Fruit fly (Drosophila melanogaster) whole organism, embryonic: ENCODE results near the gene Slob.

Source experiments
- Adf1 ChIP-seq: fragments of 200-800 bp; sonication (Bioruptor generic); IDR thresholded peaks from 2 replicates; pipeline ENCODE4 v1.3.6; 2022; ENCODE audit warnings: missing biosample characterization, missing genetic modification characterization
- B-H2 ChIP-seq: fragments of 200-800 bp; sonication (Bioruptor generic); optimal IDR thresholded peaks from 2 replicates; lab custom pipeline; 2018; ENCODE audit warnings: missing biosample characterization, mild to moderate bottlenecking, missing genetic modification characterization
- Bdp1 ChIP-seq: fragments of 200-800 bp; sonication (Bioruptor generic); optimal IDR thresholded peaks from 3 replicates; lab custom pipeline; 2016; ENCODE audit warnings: missing biosample characterization, missing genetic modification characterization
- Bgb ChIP-seq: fragments of 200-800 bp; sonication (Bioruptor generic); IDR thresholded peaks from 2 replicates; pipeline ENCODE4 v1.3.6; 2022; ENCODE audit warnings: missing biosample characterization, missing genetic modification characterization; ENCODE audit not compliant: partially characterized antibody
- CG10147 ChIP-seq: fragments of 200-800 bp; sonication (Bioruptor generic); optimal IDR thresholded peaks from 2 replicates; lab custom pipeline; 2019; ENCODE audit warnings: missing biosample characterization, mild to moderate bottlenecking, missing genetic modification characterization, moderate library complexity
- CG10267 ChIP-seq: fragments of 200-800 bp; sonication (Bioruptor generic); optimal IDR thresholded peaks from 2 replicates; lab custom pipeline; 2018; ENCODE audit warnings: missing biosample characterization, mild to moderate bottlenecking, missing genetic modification characterization, moderate library complexity
- CG11247 ChIP-seq: fragments of 200-800 bp; sonication (Bioruptor generic); IDR thresholded peaks from 2 replicates; pipeline ENCODE4 v1.3.6; 2022; ENCODE audit warnings: missing biosample characterization, missing genetic modification characterization
- CG11695 ChIP-seq: fragments of 200-800 bp; sonication (Bioruptor generic); IDR thresholded peaks from 3 replicates; pipeline ENCODE4 v1.3.6; 2022; ENCODE audit warnings: missing biosample characterization, missing genetic modification characterization
- CG12659 ChIP-seq: fragments of 200-800 bp; sonication (Bioruptor generic); optimal IDR thresholded peaks from 3 replicates; lab custom pipeline; 2017; ENCODE audit warnings: mild to moderate bottlenecking, missing biosample characterization, missing genetic modification reagents, missing genetic modification characterization
- CG14667 ChIP-seq: fragments of 200-800 bp; sonication (Bioruptor generic); IDR thresholded peaks from 2 replicates; pipeline ENCODE4 v1.3.6; 2022; ENCODE audit warnings: missing biosample characterization, missing genetic modification characterization
- CG1832 ChIP-seq: fragments of 200-800 bp; sonication (Bioruptor generic); optimal IDR thresholded peaks from 2 replicates; lab custom pipeline; 2017; ENCODE audit warnings: missing biosample characterization, mild to moderate bottlenecking, missing genetic modification characterization, inconsistent platforms
- CG18619 ChIP-seq: fragments of 200-800 bp; sonication (Bioruptor generic); optimal IDR thresholded peaks from 3 replicates; lab custom pipeline; 2017; ENCODE audit warnings: missing biosample characterization, mild to moderate bottlenecking, missing genetic modification characterization
- CG31365 ChIP-seq: fragments of 200-800 bp; sonication (Bioruptor generic); optimal IDR thresholded peaks from 2 replicates; lab custom pipeline; 2018; ENCODE audit warnings: missing biosample characterization, mild to moderate bottlenecking, missing genetic modification characterization
- CG3163 ChIP-seq: fragments of 200-800 bp; sonication (Bioruptor generic); optimal IDR thresholded peaks from 3 replicates; lab custom pipeline; 2016; ENCODE audit warnings: missing biosample characterization, missing genetic modification characterization
- CG3838 ChIP-seq: fragments of 200-800 bp; sonication (Bioruptor generic); optimal IDR thresholded peaks from 3 replicates; lab custom pipeline; 2016; ENCODE audit warnings: missing biosample characterization, missing genetic modification characterization
- CG4730 ChIP-seq: fragments of 200-800 bp; sonication (Bioruptor generic); IDR thresholded peaks from 2 replicates; pipeline ENCODE4 v1.3.6; 2022; ENCODE audit warnings: missing biosample characterization, missing genetic modification characterization
- CG6175 ChIP-seq: fragments of 200-800 bp; sonication (Bioruptor generic); IDR thresholded peaks from 3 replicates; pipeline ENCODE4 v1.3.6; 2022; ENCODE audit warnings: missing biosample characterization, missing genetic modification characterization
- CG7928 ChIP-seq: fragments of 200-800 bp; sonication (Bioruptor generic); optimal IDR thresholded peaks from 2 replicates; lab custom pipeline; 2017; ENCODE audit warnings: missing biosample characterization, mild to moderate bottlenecking, missing genetic modification characterization
- CG9932 ChIP-seq: fragments of 200-800 bp; sonication (Bioruptor generic); IDR thresholded peaks from 2 replicates; pipeline ENCODE4 v1.3.6; 2022; ENCODE audit warnings: missing biosample characterization, missing genetic modification characterization
- HLH4C ChIP-seq: fragments of 200-800 bp; sonication (Bioruptor generic); IDR thresholded peaks from 3 replicates; pipeline ENCODE4 v1.3.6; 2022; ENCODE audit warnings: missing biosample characterization, missing genetic modification characterization; ENCODE audit not compliant: partially characterized antibody
- HLH54F ChIP-seq: fragments of 200-800 bp; sonication (Bioruptor generic); optimal IDR thresholded peaks from 3 replicates; lab custom pipeline; 2016; ENCODE audit warnings: missing biosample characterization, missing genetic modification characterization
- Jarid2 ChIP-seq: fragments of 200-800 bp; sonication (Bioruptor generic); optimal IDR thresholded peaks from 3 replicates; lab custom pipeline; 2017; ENCODE audit warnings: mild to moderate bottlenecking, missing biosample characterization, missing genetic modification reagents, missing genetic modification characterization
- Lpt ChIP-seq: fragments of >200 bp; optimal IDR thresholded peaks from 2 replicates; lab custom pipeline; 2018; ENCODE audit warnings: missing biosample characterization, missing genetic modification characterization
- NfI ChIP-seq: fragments of 200-800 bp; sonication (Bioruptor generic); optimal IDR thresholded peaks from 3 replicates; lab custom pipeline; 2018; ENCODE audit warnings: missing biosample characterization, mild to moderate bottlenecking, missing genetic modification characterization, moderate library complexity
- Pdp1 ChIP-seq, 2 experiments: fragments of 200-800 bp; sonication (Bioruptor generic); optimal IDR thresholded peaks; 3 replicates each; lab custom pipeline; 2016; ENCODE audit warnings: missing biosample characterization in 2 of 2, missing genetic modification characterization in 2 of 2, mild to moderate bottlenecking in 1 of 2, moderate library complexity in 1 of 2
- Rfx ChIP-seq: fragments of 200-800 bp; sonication (Bioruptor generic); IDR thresholded peaks from 2 replicates; pipeline ENCODE4 v1.3.6; 2022; ENCODE audit warnings: missing biosample characterization, missing genetic modification characterization
- TFAM ChIP-seq: fragments of 200-800 bp; sonication (Bioruptor generic); optimal IDR thresholded peaks from 2 replicates; lab custom pipeline; 2017; ENCODE audit warnings: missing biosample characterization, missing genetic modification characterization, inconsistent platforms
- Vsx1 ChIP-seq: fragments of 200-800 bp; sonication (Bioruptor generic); optimal IDR thresholded peaks from 2 replicates; lab custom pipeline; 2017; ENCODE audit warnings: missing biosample characterization, mild to moderate bottlenecking, missing genetic modification characterization, missing genetic modification reagents
- YL-1 ChIP-seq: fragments of 200-800 bp; sonication (Bioruptor generic); optimal IDR thresholded peaks from 3 replicates; lab custom pipeline; 2017; ENCODE audit warnings: missing biosample characterization, mild to moderate bottlenecking, missing genetic modification characterization
- aop ChIP-seq: fragments of 200-800 bp; sonication (Bioruptor generic); IDR thresholded peaks from 2 replicates; pipeline ENCODE4 v1.3.6; 2022; ENCODE audit warnings: missing biosample characterization, missing genetic modification characterization
- bbx ChIP-seq: fragments of 200-800 bp; sonication (Bioruptor generic); IDR thresholded peaks from 2 replicates; pipeline ENCODE4 v1.3.6; 2022; ENCODE audit warnings: missing biosample characterization, missing genetic modification characterization; ENCODE audit not compliant: partially characterized antibody
- ci ChIP-seq: fragments of 200-800 bp; sonication (Bioruptor generic); IDR thresholded peaks from 3 replicates; pipeline ENCODE4 v1.3.6; 2022; ENCODE audit warnings: missing biosample characterization, missing genetic modification characterization
- cwo ChIP-seq: fragments of 200-800 bp; sonication (Bioruptor generic); optimal IDR thresholded peaks from 3 replicates; lab custom pipeline; 2017; ENCODE audit warnings: missing biosample characterization, missing genetic modification characterization, mild to moderate bottlenecking, moderate library complexity, missing genetic modification reagents
- fu2 ChIP-seq: fragments of 200-800 bp; sonication (Bioruptor generic); optimal IDR thresholded peaks from 2 replicates; lab custom pipeline; 2016; ENCODE audit warnings: missing biosample characterization, missing genetic modification characterization
- gce ChIP-seq: fragments of 200-800 bp; sonication (Bioruptor generic); IDR thresholded peaks from 3 replicates; pipeline ENCODE4 v1.3.6; 2022; ENCODE audit warnings: missing biosample characterization, missing genetic modification characterization
- jing ChIP-seq: fragments of 200-800 bp; sonication (Bioruptor generic); optimal IDR thresholded peaks from 2 replicates; lab custom pipeline; 2018; ENCODE audit warnings: missing biosample characterization, mild to moderate bottlenecking, missing genetic modification characterization
- mld ChIP-seq: fragments of 200-800 bp; sonication (Bioruptor generic); IDR thresholded peaks from 3 replicates; pipeline ENCODE4 v1.3.6; 2022; ENCODE audit warnings: missing biosample characterization, missing genetic modification characterization; ENCODE audit not compliant: partially characterized antibody
- nerfin-2 ChIP-seq: fragments of 200-800 bp; sonication (Bioruptor generic); IDR thresholded peaks from 2 replicates; pipeline ENCODE4 v1.3.6; 2022; ENCODE audit warnings: missing biosample characterization, missing genetic modification characterization; ENCODE audit not compliant: partially characterized antibody
- odd ChIP-seq: fragments of 200-800 bp; sonication (Bioruptor generic); optimal IDR thresholded peaks from 2 replicates; lab custom pipeline; 2017; ENCODE audit warnings: missing biosample characterization, mild to moderate bottlenecking, missing genetic modification characterization
- pan ChIP-seq, 4 experiments: fragments of >200 bp in 3 of 4; fragments of 200-800 bp in 1 of 4; sonication (Bioruptor generic) in 1 of 4; optimal IDR thresholded peaks in 3 of 4; IDR thresholded peaks in 1 of 4; 2 replicates each; pipeline versions ENCODE4 v1.3.6 to Lab custom; 2017 to 2022; ENCODE audit warnings: missing biosample characterization in 2 of 4, missing genetic modification characterization in 2 of 4, mixed read lengths in 1 of 4
- peb ChIP-seq: fragments of 200-800 bp; sonication (Bioruptor generic); IDR thresholded peaks from 2 replicates; pipeline ENCODE4 v1.3.6; 2022; ENCODE audit warnings: missing biosample characterization, missing genetic modification characterization
- run ChIP-seq: fragments of 200-800 bp; sonication (Bioruptor generic); optimal IDR thresholded peaks from 3 replicates; lab custom pipeline; 2018; ENCODE audit warnings: missing biosample characterization, mild to moderate bottlenecking, missing genetic modification characterization
- sima ChIP-seq: fragments of 200-800 bp; sonication (Bioruptor generic); optimal IDR thresholded peaks from 2 replicates; lab custom pipeline; 2016; ENCODE audit warnings: missing biosample characterization, missing genetic modification characterization
- slp2 ChIP-seq: fragments of 200-800 bp; sonication (Bioruptor generic); optimal IDR thresholded peaks from 2 replicates; lab custom pipeline; 2016; ENCODE audit warnings: missing biosample characterization, missing genetic modification characterization
- ssp ChIP-seq: fragments of 200-800 bp; sonication (Bioruptor generic); IDR thresholded peaks from 2 replicates; pipeline ENCODE4 v1.3.6; 2022; ENCODE audit warnings: missing biosample characterization, missing genetic modification characterization
- stc ChIP-seq: fragments of 200-800 bp; sonication (Bioruptor generic); IDR thresholded peaks from 2 replicates; pipeline ENCODE4 v1.3.6; 2022; ENCODE audit warnings: missing biosample characterization, missing genetic modification characterization
- tin ChIP-seq: fragments of 200-800 bp; sonication (Bioruptor generic); optimal IDR thresholded peaks from 3 replicates; lab custom pipeline; 2016; ENCODE audit warnings: missing biosample characterization, missing genetic modification characterization
- tll ChIP-seq, 2 experiments: fragments of 200-800 bp in 1 of 2; fragments of >200 bp in 1 of 2; sonication (Bioruptor generic) in 1 of 2; optimal IDR thresholded peaks; 2 replicates each; lab custom pipeline; 2017 to 2019; ENCODE audit warnings: missing biosample characterization in 2 of 2, missing genetic modification characterization in 2 of 2, mild to moderate bottlenecking in 1 of 2, moderate library complexity in 1 of 2
- ttk ChIP-seq: fragments of 200-800 bp; sonication (Bioruptor generic); IDR thresholded peaks from 2 replicates; pipeline ENCODE4 v2.1.2; 2022; ENCODE audit warnings: missing biosample characterization, missing genetic modification characterization
- zf30C ChIP-seq: fragments of 200-800 bp; sonication (Bioruptor generic); optimal IDR thresholded peaks from 3 replicates; lab custom pipeline; 2018; ENCODE audit warnings: missing biosample characterization, mild to moderate bottlenecking, missing genetic modification characterization

Gene Slob

dm6 chr2L:7596862-7597261 lies 78.0 kb downstream of the Slob start (continued):
- peak; percentile 71 for TF ChIP-seq stc (GFP tag; lab: Robert Waterston, UW)
- no peak for TF ChIP-seq fu2 (GFP tag; lab: Kevin White, UChicago)
- peak; percentile 78 for TF ChIP-seq CG11695 (GFP tag; lab: Robert Waterston, UW)
- TF ChIP-seq odd (GFP tag; lab: Kevin White, UChicago) = peak; percentile 66
- peak; percentile 86 for TF ChIP-seq ttk
- no peak for TF ChIP-seq B-H2
- TF ChIP-seq ssp (GFP tag; lab: Robert Waterston, UW) = peak; percentile 75
- TF ChIP-seq CG4730 = peak; percentile 69
- TF ChIP-seq run = peak; percentile 6
- TF ChIP-seq CG3838 = peak; percentile 31
- peak; percentile 91 for TF ChIP-seq tin (GFP tag; lab: Kevin White, UChicago)
- peak; percentile 84 for TF ChIP-seq CG10267 (tag; lab: Kevin White, UChicago)
- TF ChIP-seq Bgb (GFP tag; lab: Robert Waterston, UW) = no peak
- peak; percentile 81 for TF ChIP-seq jing (GFP tag; lab: Kevin White, UChicago)
- TF ChIP-seq NfI = peak; percentile 52
- TF ChIP-seq bbx = no peak
- TF ChIP-seq CG18619 (GFP tag; lab: Kevin White, UChicago) = peak; percentile 71
- peak in 1 of 2 experiments; percentile 39 for TF ChIP-seq tll (GFP tag; optimal IDR thresholded peaks at IDR 0.05; lab: Kevin White, UChicago)
- peak; percentile 45 for TF ChIP-seq HLH54F
- 0 out of 2 replicates have a peak, but pooled peaks have one; percentile 17 for TF ChIP-seq CG11247 (GFP tag; lab: Robert Waterston, UW)
- peak; percentile 34 for TF ChIP-seq CG10147 (GFP tag; lab: Kevin White, UChicago)
- TF ChIP-seq CG7928 (GFP tag; lab: Kevin White, UChicago) = no peak
- TF ChIP-seq Jarid2 (GFP tag; lab: Kevin White, UChicago) = peak; percentile 32
- peak; percentile 77 for TF ChIP-seq TFAM
- peak; percentile 53 for TF ChIP-seq CG12659 (GFP tag; lab: Kevin White, UChicago)
- TF ChIP-seq ci (GFP tag; lab: Robert Waterston, UW) = peak; percentile 96
- TF ChIP-seq pan (optimal IDR thresholded peaks at IDR 0.05; lab: Kevin White, UChicago) = no peak
- TF ChIP-seq pan (GFP tag; optimal IDR thresholded peaks at IDR 0.05 in 1 of 2, IDR thresholded peaks at IDR 0.05 in 1 of 2) = peak in 1 of 2 experiments; percentile 79
- TF ChIP-seq CG31365 = peak; percentile 62
- peak; percentile 83 for TF ChIP-seq peb (GFP tag; lab: Robert Waterston, UW)
- no peak for TF ChIP-seq nerfin-2
- no peak for TF ChIP-seq CG1832 (GFP tag; lab: Kevin White, UChicago)
- TF ChIP-seq gce (GFP tag; lab: Robert Waterston, UW) = peak; percentile 86
- no peak for TF ChIP-seq Lpt (GFP tag; lab: Kevin White, UChicago)
- TF ChIP-seq aop (GFP tag; lab: Robert Waterston, UW) = peak; percentile 82
- TF ChIP-seq YL-1 (GFP tag; lab: Kevin White, UChicago) = no peak
- TF ChIP-seq CG3163 (GFP tag; lab: Kevin White, UChicago) = peak; percentile 51
- no peak for TF ChIP-seq HLH4C (GFP tag; lab: Robert Waterston, UW)
- peak; percentile 70 for TF ChIP-seq Vsx1 (GFP tag; lab: Kevin White, UChicago)
- TF ChIP-seq zf30C (GFP tag; lab: Kevin White, UChicago) = peak; percentile 92
- TF ChIP-seq mld = no peak
- TF ChIP-seq slp2 (GFP tag; lab: Kevin White, UChicago) = peak; percentile 84
- peak; percentile 57 to 78 for TF ChIP-seq Pdp1 (GFP tag; optimal IDR thresholded peaks at IDR 0.05; lab: Kevin White, UChicago)
- TF ChIP-seq Rfx (GFP tag; lab: Robert Waterston, UW) = no peak
- TF ChIP-seq Adf1 (GFP tag; lab: Robert Waterston, UW) = no peak
- TF ChIP-seq sima (GFP tag; lab: Kevin White, UChicago) = peak; percentile 39
- TF ChIP-seq CG14667 (GFP tag; lab: Robert Waterston, UW) = peak; percentile 71
- TF ChIP-seq cwo (GFP tag; lab: Kevin White, UChicago) = no peak
- no peak for TF ChIP-seq CG9932 (GFP tag; lab: Robert Waterston, UW)
- TF ChIP-seq Bdp1 (GFP tag; lab: Kevin White, UChicago) = peak; percentile 62
- no peak for TF ChIP-seq CG6175 (GFP tag; lab: Robert Waterston, UW)
